Worm (Caenorhabditis elegans): ENCODE results near the gene F41H8.1.

Gene F41H8.1

DNA sequence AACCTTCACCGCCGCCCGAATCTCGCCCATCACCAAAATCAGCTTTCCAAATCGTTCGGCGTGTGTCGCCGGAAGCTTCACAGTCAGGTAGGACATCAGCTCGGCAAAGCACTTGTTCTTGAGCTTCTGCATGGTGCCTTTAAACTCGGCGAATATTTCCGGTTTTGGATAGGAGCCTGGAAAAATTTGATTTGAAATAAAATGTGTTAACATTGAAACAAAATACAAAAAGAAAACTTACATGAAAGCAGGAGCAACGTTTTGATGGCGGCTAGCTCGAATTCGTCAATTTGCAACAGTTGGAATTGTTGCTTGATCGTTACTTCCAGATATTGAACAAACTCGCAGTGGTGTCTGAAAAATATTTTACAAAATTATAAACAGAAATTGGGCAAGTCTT lies 30.7 kb upstream of the F41H8.1 start:
- TF ChIP-seq mcd-1 (GFP tag; IDR thresholded peaks at IDR 0.05) (no peak), atf-7 (tag; optimal IDR thresholded peaks at IDR 0.05) (no peak), lsl-1 (GFP tag; optimal IDR thresholded peaks at IDR 0.05) (no peak), gei-17 (GFP tag; optimal IDR thresholded peaks at IDR 0.05) (no peak), nfya-1 (tag; optimal IDR thresholded peaks at IDR 0.05; ENCODE audit: borderline replicate concordance, insufficient read depth) (no peak), let-526 (GFP tag; IDR thresholded peaks at IDR 0.05) (no peak), attf-3 (GFP tag; conservative IDR thresholded peaks at IDR 0.05) (no peak), rec-8 (tag; optimal IDR thresholded peaks at IDR 0.05) (no peak), aptf-3 (GFP tag; IDR thresholded peaks at IDR 0.05) (no peak), F49E8.2 (tag; optimal IDR thresholded peaks at IDR 0.05; ENCODE audit: insufficient read depth) (no peak), madf-8 (GFP tag; conservative IDR thresholded peaks at IDR 0.05) (no peak), ceh-79 (tag; optimal IDR thresholded peaks at IDR 0.05) (no peak), nhr-179 (tag; optimal IDR thresholded peaks at IDR 0.05) (no peak), nhr-120 (GFP tag; IDR thresholded peaks at IDR 0.05) (no peak)

DNA sequence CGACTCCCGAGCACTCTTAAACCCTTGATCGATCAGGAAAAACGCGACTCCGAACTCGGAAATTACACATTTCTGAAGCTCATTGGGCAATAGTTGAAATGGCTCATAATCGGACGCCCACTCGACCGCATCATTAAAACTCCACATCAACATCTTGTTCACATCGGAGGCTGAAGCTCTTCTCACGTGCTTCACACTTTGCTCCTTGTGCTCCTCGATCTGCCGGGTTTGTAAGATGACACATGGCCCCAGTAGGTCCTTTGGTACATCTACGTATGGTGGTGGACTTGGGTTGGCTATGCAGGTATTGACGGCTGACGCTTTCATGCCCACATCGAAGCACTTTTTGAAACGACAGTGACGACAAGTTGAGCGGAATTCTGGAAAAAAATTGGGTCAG lies 30.0 kb upstream of the F41H8.1 start:
- TF ChIP-seq efl-1 (GFP tag; optimal IDR thresholded peaks at IDR 0.05) = no peak
- no peak for TF ChIP-seq F57C9.4 (tag; optimal IDR thresholded peaks at IDR 0.05)
- TF ChIP-seq lin-26 (GFP tag; IDR thresholded peaks at IDR 0.05) = no peak
- no peak for TF ChIP-seq lsy-27 (tag; optimal IDR thresholded peaks at IDR 0.05; ENCODE audit: borderline replicate concordance, insufficient read depth)
- TF ChIP-seq hrde-1 (tag; optimal IDR thresholded peaks at IDR 0.05; ENCODE audit: borderline replicate concordance) = no peak
- no peak for TF ChIP-seq Y53F4B.3 (GFP tag; IDR thresholded peaks at IDR 0.05)
- no peak for TF ChIP-seq nhr-90 (tag; optimal IDR thresholded peaks at IDR 0.05)
- TF ChIP-seq hlh-12 (tag; optimal IDR thresholded peaks at IDR 0.05) = no peak
- no peak for TF ChIP-seq gei-17 (GFP tag; optimal IDR thresholded peaks at IDR 0.05)
- TF ChIP-seq B0336.3 (GFP tag; IDR thresholded peaks at IDR 0.05) = no peak
- no peak for TF ChIP-seq dpff-1 (tag; optimal IDR thresholded peaks at IDR 0.05)
- TF ChIP-seq lag-1 (GFP tag; IDR thresholded peaks at IDR 0.05) = no peak
- TF ChIP-seq rcor-1 (GFP tag; IDR thresholded peaks at IDR 0.05) = no peak
- no peak for TF ChIP-seq ama-1 (optimal IDR thresholded peaks at IDR 0.05)
- TF ChIP-seq ama-1 (GFP tag; optimal IDR thresholded peaks at IDR 0.05) = no peak
- no peak for TF ChIP-seq snpc-1.1 (tag; optimal IDR thresholded peaks at IDR 0.05; ENCODE audit: insufficient read depth)
- no peak for TF ChIP-seq tbx-9 (tag; optimal IDR thresholded peaks at IDR 0.05; ENCODE audit: borderline replicate concordance)

DNA sequence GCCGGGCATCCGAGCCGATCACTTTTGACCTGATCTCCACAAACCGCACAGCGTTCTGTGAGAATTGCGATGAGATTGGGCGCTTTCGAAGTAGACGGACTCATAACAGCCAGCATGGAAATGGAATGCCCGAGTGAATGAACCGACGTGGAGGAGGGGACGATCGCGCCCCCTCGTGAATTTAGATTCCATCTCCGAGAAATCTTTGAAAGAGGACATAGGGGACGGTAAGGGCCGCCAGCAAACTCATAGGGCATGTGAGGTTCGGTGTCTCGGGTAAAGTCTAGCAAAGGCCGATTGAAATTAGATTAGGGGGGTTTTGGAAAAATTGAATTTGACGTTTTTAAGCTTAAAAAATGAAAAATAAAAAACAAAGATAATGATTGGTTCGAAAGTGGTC lies 29.0 kb upstream of the F41H8.1 start, which contains the start of gene nhr-270:
TSS of gene nhr-270 (minus strand) at position 257 of the 400 bp plus-strand sequence.
- TF ChIP-seq zfh-2 (GFP tag; conservative IDR thresholded peaks at IDR 0.05) = peak; percentile 38; the same call in 1 of the 2 replicates
- TF ChIP-seq B0019.2 (GFP tag; conservative IDR thresholded peaks at IDR 0.05) = no peak

DNA sequence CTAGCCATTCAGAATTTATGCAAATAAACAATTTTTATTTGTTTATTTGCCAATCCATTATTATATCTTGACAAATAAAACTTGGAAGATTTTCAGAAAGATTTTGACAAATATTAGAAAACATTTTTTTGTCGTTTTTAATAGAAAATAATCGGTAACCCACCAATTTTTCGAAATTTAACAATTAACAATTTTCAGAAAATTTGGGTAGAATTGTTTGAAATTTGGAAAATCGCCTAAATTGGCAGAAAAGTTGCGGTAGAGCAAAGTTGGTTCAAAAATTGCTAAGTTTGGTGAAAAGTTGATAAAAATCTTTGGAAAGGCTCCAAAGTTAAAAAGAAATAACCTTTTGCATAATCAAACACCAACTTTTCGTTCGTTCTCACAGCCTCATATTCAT lies 25.2 kb upstream of the F41H8.1 start:
- TF ChIP-seq mxl-1 (tag; optimal IDR thresholded peaks at IDR 0.05) (no peak), die-1 (tag; optimal IDR thresholded peaks at IDR 0.05) (no peak), sea-2 (GFP tag; IDR thresholded peaks at IDR 0.05) (no peak), attf-5 (GFP tag; optimal IDR thresholded peaks at IDR 0.05) (no peak), attf-6 (GFP tag; IDR thresholded peaks at IDR 0.05) (no peak), sdz-38 (tag; optimal IDR thresholded peaks at IDR 0.05) (no peak), lin-40 (tag; optimal IDR thresholded peaks at IDR 0.05) (no peak), ccch-3 (GFP tag; optimal IDR thresholded peaks at IDR 0.05) (no peak), snpc-4 (GFP tag; optimal IDR thresholded peaks at IDR 0.05) (no peak), snpc-4 (tag; optimal IDR thresholded peaks at IDR 0.05) (no peak), ztf-25 (GFP tag; IDR thresholded peaks at IDR 0.05) (no peak), egrh-3 (GFP tag; IDR thresholded peaks at IDR 0.05) (no peak), hsf-1 (GFP tag; IDR thresholded peaks at IDR 0.05) (no peak), gei-17 (GFP tag; optimal IDR thresholded peaks at IDR 0.05) (no peak), unc-62 (GFP tag; optimal IDR thresholded peaks at IDR 0.05) (no peak)
